Worm (Caenorhabditis elegans): Measurements from ENCODE around the gene C45G7.4.

The C45G7.4 gene

DNA sequence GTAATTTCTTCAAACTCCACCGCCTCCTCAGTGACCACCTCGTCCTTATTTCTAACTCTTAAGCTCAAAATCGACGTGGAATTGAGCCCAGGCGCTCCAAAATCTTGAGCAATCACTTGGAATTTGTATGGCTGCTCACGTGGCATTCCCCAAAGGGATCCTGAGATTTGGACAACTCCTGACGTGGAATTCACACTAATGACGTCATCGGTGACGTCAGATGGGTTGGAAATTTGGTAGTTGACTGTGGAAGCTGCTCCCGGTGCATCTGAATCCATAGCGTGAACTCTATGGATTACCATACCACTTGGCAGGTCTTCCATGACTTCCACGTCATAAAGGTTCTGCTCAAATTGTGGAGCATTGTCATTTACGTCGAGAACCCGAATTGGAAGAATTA lies 22.3 kb downstream of the C45G7.4 start:
- no peak for TF ChIP-seq nhr-28 (tag; optimal IDR thresholded peaks at IDR 0.05)
- no peak for TF ChIP-seq nhr-23 (tag; optimal IDR thresholded peaks at IDR 0.05)
- no peak for TF ChIP-seq nhr-237 (tag; optimal IDR thresholded peaks at IDR 0.05)
- no peak for TF ChIP-seq ceh-9 (tag; optimal IDR thresholded peaks at IDR 0.05)
- no peak for TF ChIP-seq egl-5 (tag; optimal IDR thresholded peaks at IDR 0.05)

DNA sequence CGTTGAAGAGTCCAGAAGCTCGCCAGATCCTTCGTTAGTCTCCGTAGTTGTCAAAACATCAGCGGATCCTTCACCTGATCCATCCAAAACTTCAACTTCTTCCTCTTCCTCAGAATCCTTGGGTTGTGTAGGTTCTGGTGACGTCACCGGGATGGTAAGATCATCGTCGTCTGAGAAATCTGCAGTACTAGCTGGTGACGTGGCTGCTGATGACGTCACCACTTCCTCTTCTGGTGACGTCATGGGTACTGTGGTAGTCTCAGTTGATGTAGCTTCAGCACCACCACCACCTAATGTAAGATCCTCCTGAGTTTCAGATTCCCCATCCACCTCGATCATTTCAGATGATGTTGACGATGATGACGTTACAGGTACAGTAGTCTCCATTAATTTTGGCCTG lies 28.6 kb downstream of the C45G7.4 start:
- TF ChIP-seq egl-5 (tag; optimal IDR thresholded peaks at IDR 0.05): no peak
- TF ChIP-seq nhr-77 (tag; optimal IDR thresholded peaks at IDR 0.05): no peak

DNA sequence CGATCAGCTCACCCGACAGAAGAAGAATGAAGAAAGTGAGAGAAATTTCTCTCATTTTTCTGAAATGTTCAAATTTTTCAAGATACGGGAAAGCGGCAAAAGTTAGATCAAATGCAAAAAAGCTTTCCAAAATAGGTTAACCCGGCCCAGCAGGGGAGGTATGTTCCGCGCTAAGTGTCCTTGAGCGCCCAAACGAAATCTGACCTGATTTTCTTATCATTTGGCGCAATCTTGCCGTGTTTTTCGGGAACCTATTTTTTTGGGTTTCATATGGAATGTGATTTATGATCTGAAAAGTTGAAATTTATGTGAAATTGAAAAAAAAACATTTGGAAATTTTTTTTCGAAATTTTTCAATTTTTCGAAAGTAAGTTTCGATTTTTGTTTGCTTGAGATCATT lies 30.5 kb downstream of the C45G7.4 start, which contains the start of gene cdh-10:
Gene cdh-10, minus strand, starts transcription at position 59 of the 400 bp plus-strand sequence.
- TF ChIP-seq aly-2 (tag; optimal IDR thresholded peaks at IDR 0.05) (no peak), nhr-25 (tag; optimal IDR thresholded peaks at IDR 0.05) (peak; percentile 18), ztf-11 (tag; optimal IDR thresholded peaks at IDR 0.05) (no peak), elt-1 (tag; optimal IDR thresholded peaks at IDR 0.05) (peak; percentile 46), eor-1 (tag; optimal IDR thresholded peaks at IDR 0.05) (no peak), unc-39 (tag; optimal IDR thresholded peaks at IDR 0.05) (no peak), ceh-16 (tag; optimal IDR thresholded peaks at IDR 0.05) (no peak), nhr-23 (tag; optimal IDR thresholded peaks at IDR 0.05) (peak; percentile 60), pqm-1 (tag; optimal IDR thresholded peaks at IDR 0.05) (no peak)

DNA sequence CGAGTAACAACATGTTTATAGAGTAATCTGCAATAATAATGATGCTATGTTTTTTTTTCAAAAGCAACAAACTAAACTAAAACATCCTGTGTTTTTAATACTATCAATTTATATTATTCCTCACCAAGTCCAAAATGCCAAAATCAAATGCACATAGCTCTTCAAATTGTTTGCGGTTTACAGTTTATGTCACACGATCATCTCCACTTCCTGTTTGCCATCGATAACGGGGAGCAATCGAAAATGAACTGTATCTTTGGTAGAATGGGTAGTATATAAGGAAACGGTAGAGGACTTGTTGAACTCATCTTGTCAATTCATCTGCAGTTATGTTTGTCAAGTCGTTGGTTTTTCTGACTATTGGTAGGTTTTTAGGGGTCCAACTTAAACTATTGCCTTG lies 31.4 kb downstream of the C45G7.4 start, which contains the start of gene ilys-3:
Gene ilys-3, plus strand, starts transcription at position 301 of the 400 bp plus-strand sequence.
- TF ChIP-seq egl-27 (tag; optimal IDR thresholded peaks at IDR 0.05): no peak
- no peak for TF ChIP-seq pha-4 (tag; optimal IDR thresholded peaks at IDR 0.05)

DNA sequence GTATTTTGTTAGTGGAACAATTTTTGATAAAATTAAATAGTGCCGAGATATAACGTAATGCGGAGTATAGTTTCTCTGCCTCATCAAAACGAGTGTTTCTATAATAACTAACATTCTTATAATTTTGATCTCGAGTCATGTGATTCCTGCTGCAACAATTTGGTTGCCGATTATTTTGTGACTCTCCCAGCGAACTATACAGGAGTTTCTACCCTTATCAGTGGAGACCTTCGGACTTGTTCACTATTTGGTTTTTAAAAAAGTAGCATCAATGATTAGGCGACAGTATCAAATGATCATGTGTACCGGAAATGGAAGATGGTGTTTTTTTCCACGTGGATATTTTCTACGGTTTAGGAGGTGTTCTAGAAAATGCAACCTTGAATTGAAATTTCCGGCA lies 33.5 kb downstream of the C45G7.4 start:
- TF ChIP-seq unc-39 (tag; optimal IDR thresholded peaks at IDR 0.05): no peak
- no peak for TF ChIP-seq nhr-43 (tag; optimal IDR thresholded peaks at IDR 0.05; ENCODE audit: poor library complexity, severe bottlenecking)
- TF ChIP-seq jun-1 (tag; optimal IDR thresholded peaks at IDR 0.05): peak; percentile 11
- no peak for TF ChIP-seq lsy-12 (tag; optimal IDR thresholded peaks at IDR 0.05)
- TF ChIP-seq snpc-4 (tag; optimal IDR thresholded peaks at IDR 0.05): no peak
- TF ChIP-seq pqm-1 (tag; optimal IDR thresholded peaks at IDR 0.05): peak; percentile 78
- TF ChIP-seq ceh-28 (tag; optimal IDR thresholded peaks at IDR 0.05): no peak
- no peak for TF ChIP-seq ZK546.5 (tag; optimal IDR thresholded peaks at IDR 0.05)
- TF ChIP-seq elt-2 (tag; optimal IDR thresholded peaks at IDR 0.05): peak; percentile 61
- TF ChIP-seq pha-4 (tag; optimal IDR thresholded peaks at IDR 0.05): no peak

DNA sequence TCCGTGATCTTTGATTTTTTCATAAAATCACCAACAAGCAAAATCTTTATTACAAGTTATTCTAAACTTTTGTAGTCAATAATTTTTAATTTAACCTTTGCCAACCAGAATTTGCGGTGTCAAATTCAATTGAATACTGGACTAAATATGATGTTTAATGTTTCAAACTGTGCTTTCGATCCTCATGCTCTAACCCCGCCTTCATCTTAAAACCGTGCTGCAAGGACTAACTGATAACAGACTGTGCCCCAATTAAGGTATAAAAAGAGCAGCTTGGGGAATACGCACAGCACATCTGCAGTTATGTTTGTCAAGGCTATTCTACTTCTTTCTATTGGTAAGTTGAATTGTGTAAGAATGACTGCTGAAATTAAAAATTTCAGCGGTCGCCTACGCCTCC lies 34.6 kb downstream of the C45G7.4 start, which contains the start of gene ilys-2:
Gene ilys-2, plus strand, starts transcription at position 301 of the 400 bp plus-strand sequence.
- no peak for TF ChIP-seq hmg-11 (tag; optimal IDR thresholded peaks at IDR 0.05)
- TF ChIP-seq nhr-67 (tag; optimal IDR thresholded peaks at IDR 0.05): no peak

DNA sequence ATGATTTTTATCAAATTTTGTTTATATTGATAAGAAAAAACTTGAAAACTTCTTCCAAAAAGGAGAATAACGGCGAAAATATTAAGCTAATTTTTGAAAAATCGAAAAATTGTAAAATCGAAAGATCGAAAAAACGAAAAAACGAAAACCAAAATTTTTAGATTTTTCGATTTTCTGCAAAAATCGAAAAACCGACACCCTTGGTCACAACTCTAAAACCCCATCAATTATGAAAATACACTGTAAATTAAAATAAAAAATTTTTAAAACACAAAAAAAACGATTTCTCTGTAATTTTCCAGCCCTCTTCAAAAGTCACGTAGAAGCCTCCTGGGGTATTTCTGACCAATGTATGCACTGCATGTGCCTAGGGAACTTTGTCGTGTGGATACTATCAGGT lies 37.3 kb downstream of the C45G7.4 start, which contains the start of gene ilys-1:
Gene ilys-1, plus strand, starts transcription at position 301 of the 400 bp plus-strand sequence.
- TF ChIP-seq egl-5 (tag; optimal IDR thresholded peaks at IDR 0.05) (no peak), unc-39 (tag; optimal IDR thresholded peaks at IDR 0.05) (no peak), lsy-12 (tag; optimal IDR thresholded peaks at IDR 0.05) (no peak), fos-1 (tag; optimal IDR thresholded peaks at IDR 0.05) (no peak), lin-39 (tag; optimal IDR thresholded peaks at IDR 0.05) (no peak), zag-1 (tag; optimal IDR thresholded peaks at IDR 0.05) (no peak), ztf-11 (tag; optimal IDR thresholded peaks at IDR 0.05) (no peak), ceh-16 (tag; optimal IDR thresholded peaks at IDR 0.05) (no peak), ama-1 (optimal IDR thresholded peaks at IDR 0.05) (no peak)

DNA sequence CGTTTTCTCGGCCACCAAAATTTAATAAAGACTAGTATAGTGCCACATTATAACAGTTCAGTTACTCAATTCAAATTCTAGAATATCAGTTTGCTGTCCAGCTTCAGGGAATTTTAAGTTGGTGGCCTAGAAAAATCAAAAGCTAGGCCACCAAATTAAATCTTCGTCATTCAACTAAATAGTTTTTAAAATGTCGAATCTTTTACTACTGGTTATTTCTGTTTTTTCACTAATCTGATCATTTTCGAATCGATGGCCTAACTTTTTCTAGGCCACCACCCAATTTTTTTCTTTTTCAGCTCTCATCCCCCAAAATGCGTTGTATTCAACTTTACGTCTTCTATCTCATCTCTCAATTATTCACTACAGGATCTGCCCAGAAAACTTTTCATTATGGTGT lies 43.6 kb downstream of the C45G7.4 start, which contains the start of gene grd-16:
Gene grd-16, plus strand, starts transcription at position 301 of the 400 bp plus-strand sequence.
- TF ChIP-seq unc-62 (GFP tag; optimal IDR thresholded peaks at IDR 0.05) (no peak), nhr-76 (tag; optimal IDR thresholded peaks at IDR 0.05) (no peak), pha-4 (tag; optimal IDR thresholded peaks at IDR 0.05) (no peak), egl-27 (tag; optimal IDR thresholded peaks at IDR 0.05) (no peak), elt-1 (tag; optimal IDR thresholded peaks at IDR 0.05) (no peak), aly-2 (tag; optimal IDR thresholded peaks at IDR 0.05) (no peak), snpc-4 (tag; optimal IDR thresholded peaks at IDR 0.05) (no peak), hmg-11 (tag; optimal IDR thresholded peaks at IDR 0.05) (no peak), sea-2 (GFP tag; optimal IDR thresholded peaks at IDR 0.05) (no peak), nhr-12 (tag; optimal IDR thresholded peaks at IDR 0.05) (no peak), mml-1 (tag; optimal IDR thresholded peaks at IDR 0.05) (no peak), ceh-82 (tag; optimal IDR thresholded peaks at IDR 0.05) (no peak), zag-1 (tag; optimal IDR thresholded peaks at IDR 0.05) (no peak), R02D3.7 (tag; optimal IDR thresholded peaks at IDR 0.05) (no peak), egl-5 (tag; optimal IDR thresholded peaks at IDR 0.05) (no peak)
